Fruit fly (Drosophila melanogaster): ENCODE measurements around the gene CG18764.

DNA sequence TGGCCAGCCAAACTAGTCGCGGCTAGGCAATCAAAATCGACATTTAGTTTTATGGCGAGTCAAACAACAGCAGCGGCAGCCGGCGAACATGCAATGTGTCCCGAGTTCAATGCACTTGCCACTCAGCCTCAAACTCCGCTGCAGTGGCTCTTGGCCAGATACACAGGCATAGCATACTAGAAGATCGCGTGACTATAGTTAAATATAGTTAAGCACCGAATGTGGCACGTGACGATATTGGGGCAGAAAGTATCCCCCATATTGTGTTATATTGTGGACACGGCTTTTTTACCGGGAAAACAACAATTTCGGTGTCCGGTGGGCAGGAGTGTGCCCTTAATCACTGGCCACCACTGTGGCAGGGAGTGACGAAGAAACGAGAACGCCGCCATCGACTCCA, 8.8 kb upstream of the CG18764 start:
- no peak for TF ChIP-seq pad (GFP tag; optimal IDR thresholded peaks at IDR 0.05)
- no peak for TF ChIP-seq Clk (GFP tag; optimal IDR thresholded peaks at IDR 0.05)
- TF ChIP-seq kay (GFP tag; ENCODE audit: borderline replicate concordance): no peak
- no peak for TF ChIP-seq CG11617 (GFP tag; optimal IDR thresholded peaks at IDR 0.05)

Data from whole organism, adult.